Fruit fly (Drosophila melanogaster) whole organism, embryonic: ENCODE measurements around the gene CG16798.
A peak's percentile ranks its signal among the peaks of the same experiment; 100 is the strongest.

ENCODE experiments used
- Aef1 ChIP-seq: fragments of 200-800 bp; sonication (Bioruptor generic); IDR thresholded peaks from 3 replicates; pipeline ENCODE4 v1.3.6; 2022; ENCODE audit warnings: missing biosample characterization, missing genetic modification characterization
- Awh ChIP-seq: fragments of 200-800 bp; sonication (Bioruptor generic); IDR thresholded peaks from 2 replicates; pipeline ENCODE4, ENCODE4 v1.3.6; 2022; ENCODE audit warnings: missing biosample characterization, missing genetic modification characterization
- CG10267 ChIP-seq: fragments of 200-800 bp; sonication (Bioruptor generic); optimal IDR thresholded peaks from 2 replicates; lab custom pipeline; 2018; ENCODE audit warnings: missing biosample characterization, mild to moderate bottlenecking, missing genetic modification characterization, moderate library complexity
- CG10274 ChIP-seq: fragments of 200-800 bp; sonication (Bioruptor generic); optimal IDR thresholded peaks from 3 replicates; lab custom pipeline; 2017; ENCODE audit warnings: missing biosample characterization, mild to moderate bottlenecking, missing genetic modification characterization
- CG10321 ChIP-seq: fragments of 200-800 bp; sonication (Bioruptor generic); IDR thresholded peaks from 2 replicates; pipeline ENCODE4 v1.3.6; 2022; ENCODE audit warnings: missing biosample characterization, missing genetic modification characterization
- CG10431 ChIP-seq: fragments of 200-800 bp; sonication (Bioruptor generic); optimal IDR thresholded peaks from 3 replicates; lab custom pipeline; 2018; ENCODE audit warnings: missing biosample characterization, mild to moderate bottlenecking, missing genetic modification characterization
- CG12104 ChIP-seq: fragments of 200-800 bp; sonication (Bioruptor generic); optimal IDR thresholded peaks from 3 replicates; lab custom pipeline; 2016; ENCODE audit warnings: missing biosample characterization, missing genetic modification characterization
- CG13894 ChIP-seq: fragments of 200-800 bp; sonication (Bioruptor generic); optimal IDR thresholded peaks from 3 replicates; lab custom pipeline; 2018; ENCODE audit warnings: missing biosample characterization, mild to moderate bottlenecking, missing genetic modification characterization, moderate library complexity
- CG14014 ChIP-seq: fragments of 200-800 bp; sonication (Bioruptor generic); IDR thresholded peaks from 2 replicates; pipeline ENCODE4 v1.3.6; 2022; ENCODE audit warnings: missing biosample characterization, missing genetic modification characterization
- CG18599 ChIP-seq: fragments of 200-800 bp; sonication (Bioruptor generic); optimal IDR thresholded peaks from 3 replicates; lab custom pipeline; 2017; ENCODE audit warnings: missing biosample characterization, missing genetic modification characterization, mild to moderate bottlenecking, moderate library complexity, missing genetic modification reagents
- CG2678 ChIP-seq: fragments of 200-800 bp; sonication (Bioruptor generic); optimal IDR thresholded peaks from 3 replicates; lab custom pipeline; 2019; ENCODE audit warnings: missing biosample characterization, mild to moderate bottlenecking, missing genetic modification characterization, moderate library complexity
- CG2889 ChIP-seq: fragments of 200-800 bp; sonication (Bioruptor generic); IDR thresholded peaks from 3 replicates; pipeline ENCODE4 v1.3.6; 2022; ENCODE audit warnings: missing biosample characterization, missing genetic modification characterization
- CG32772 ChIP-seq: fragments of 200-800 bp; sonication (Bioruptor generic); IDR thresholded peaks from 2 replicates; pipeline ENCODE4 v1.3.6; 2022; ENCODE audit warnings: missing biosample characterization, missing genetic modification characterization
- CG34422 ChIP-seq: fragments of 200-800 bp; sonication (Bioruptor generic); IDR thresholded peaks from 3 replicates; pipeline ENCODE4 v1.3.6; 2022; ENCODE audit warnings: missing biosample characterization, missing genetic modification characterization
- CG3995 ChIP-seq: fragments of 200-800 bp; sonication (Bioruptor generic); optimal IDR thresholded peaks from 3 replicates; lab custom pipeline; 2016; ENCODE audit warnings: missing biosample characterization, missing genetic modification characterization
- CG43689 ChIP-seq: fragments of 200-800 bp; sonication (Bioruptor generic); IDR thresholded peaks from 2 replicates; pipeline ENCODE4 v1.3.6; 2022; ENCODE audit warnings: missing biosample characterization, missing genetic modification characterization
- CG5245 ChIP-seq: fragments of 200-800 bp; sonication (Bioruptor generic); optimal IDR thresholded peaks from 3 replicates; lab custom pipeline; 2016; ENCODE audit warnings: missing biosample characterization, missing genetic modification characterization
- CG7963 ChIP-seq: fragments of 200-800 bp; sonication (Bioruptor generic); IDR thresholded peaks from 3 replicates; pipeline ENCODE4 v1.3.6; 2022; ENCODE audit warnings: missing biosample characterization, missing genetic modification characterization; ENCODE audit not compliant: partially characterized antibody
- CG8290 ChIP-seq, 3 experiments: fragments of 200-800 bp; sonication (Bioruptor generic); optimal IDR thresholded peaks; 2 replicates each; lab custom pipeline; 2016 to 2019; ENCODE audit warnings: missing biosample characterization in 3 of 3, missing genetic modification characterization in 3 of 3, mild to moderate bottlenecking in 2 of 3, moderate library complexity in 1 of 3
- CG8388 ChIP-seq: fragments of 200-800 bp; sonication (Bioruptor generic); optimal IDR thresholded peaks from 2 replicates; lab custom pipeline; 2019; ENCODE audit warnings: missing biosample characterization, mild to moderate bottlenecking, missing genetic modification characterization, moderate library complexity
- CG8765 ChIP-seq: fragments of 200-800 bp; sonication (Bioruptor generic); IDR thresholded peaks from 2 replicates; pipeline ENCODE4 v1.3.6; 2022; ENCODE audit warnings: missing biosample characterization, missing genetic modification characterization
- CG9797 ChIP-seq: fragments of 200-800 bp; sonication (Bioruptor generic); optimal IDR thresholded peaks from 3 replicates; lab custom pipeline; 2018; ENCODE audit warnings: missing biosample characterization, mild to moderate bottlenecking, missing genetic modification characterization
- Dp ChIP-seq: fragments of 200-800 bp; sonication (Bioruptor generic); optimal IDR thresholded peaks from 2 replicates; lab custom pipeline; 2018; ENCODE audit warnings: missing biosample characterization, mild to moderate bottlenecking, missing genetic modification characterization, moderate library complexity
- E2f1 ChIP-seq: fragments of 200-800 bp; sonication (Bioruptor generic); IDR thresholded peaks from 2 replicates; pipeline ENCODE4 v1.3.6; 2022; ENCODE audit warnings: missing biosample characterization, missing genetic modification characterization
- Ets97D ChIP-seq: fragments of 200-800 bp; sonication (Bioruptor generic); optimal IDR thresholded peaks from 3 replicates; lab custom pipeline; 2016; ENCODE audit warnings: missing biosample characterization, missing genetic modification characterization
- Fer1 ChIP-seq: fragments of 200-800 bp; sonication (Bioruptor generic); optimal IDR thresholded peaks from 2 replicates; lab custom pipeline; 2017; ENCODE audit warnings: missing biosample characterization, mild to moderate bottlenecking, missing genetic modification characterization
- HLH4C ChIP-seq: fragments of 200-800 bp; sonication (Bioruptor generic); IDR thresholded peaks from 3 replicates; pipeline ENCODE4 v1.3.6; 2022; ENCODE audit warnings: missing biosample characterization, missing genetic modification characterization; ENCODE audit not compliant: partially characterized antibody
- Hr3 ChIP-seq: fragments of 200-800 bp; sonication (Bioruptor generic); optimal IDR thresholded peaks from 3 replicates; lab custom pipeline; 2016; ENCODE audit warnings: missing biosample characterization, missing genetic modification characterization
- Hr51 ChIP-seq, 2 experiments: fragments of 200-800 bp; sonication (Bioruptor generic); optimal IDR thresholded peaks; 2 replicates in 1 of 2; 3 replicates in 1 of 2; lab custom pipeline; 2016 to 2018; ENCODE audit warnings: missing biosample characterization in 2 of 2, missing genetic modification characterization in 2 of 2, mild to moderate bottlenecking in 1 of 2, moderate library complexity in 1 of 2
- Hsf ChIP-seq: fragments of 200-800 bp; sonication (Bioruptor generic); optimal IDR thresholded peaks from 3 replicates; lab custom pipeline; 2016; ENCODE audit warnings: missing biosample characterization, missing genetic modification characterization
- Lhr ChIP-seq: fragments of 200-800 bp; sonication (Bioruptor generic); optimal IDR thresholded peaks from 3 replicates; lab custom pipeline; 2017; ENCODE audit warnings: mild to moderate bottlenecking, missing biosample characterization, missing genetic modification reagents, missing genetic modification characterization
- Max ChIP-seq: fragments of 200-800 bp; sonication (Bioruptor generic); optimal IDR thresholded peaks from 2 replicates; lab custom pipeline; 2016; ENCODE audit warnings: missing biosample characterization, mild to moderate bottlenecking, missing genetic modification characterization
- Rfx ChIP-seq: fragments of 200-800 bp; sonication (Bioruptor generic); IDR thresholded peaks from 2 replicates; pipeline ENCODE4 v1.3.6; 2022; ENCODE audit warnings: missing biosample characterization, missing genetic modification characterization
- Ssrp ChIP-seq: fragments of 200-800 bp; sonication (Bioruptor generic); optimal IDR thresholded peaks from 2 replicates; lab custom pipeline; 2018; ENCODE audit warnings: missing biosample characterization, mild to moderate bottlenecking, missing genetic modification characterization, moderate library complexity
- amos ChIP-seq: fragments of 200-800 bp; sonication (Bioruptor generic); IDR thresholded peaks from 2 replicates; pipeline ENCODE4 v1.3.6; 2022; ENCODE audit warnings: missing biosample characterization, missing genetic modification characterization; ENCODE audit not compliant: partially characterized antibody
- croc ChIP-seq: fragments of 200-800 bp; sonication (Bioruptor generic); conservative IDR thresholded peaks from 3 replicates; pipeline ENCODE4 v1.3.6; 2022; ENCODE audit warnings: missing biosample characterization, missing genetic modification characterization
- disco-r ChIP-seq: fragments of 200-800 bp; sonication (Bioruptor generic); optimal IDR thresholded peaks from 2 replicates; lab custom pipeline; 2016; ENCODE audit warnings: missing biosample characterization, missing genetic modification characterization
- dm ChIP-seq: fragments of 200-800 bp; sonication (Bioruptor generic); optimal IDR thresholded peaks from 3 replicates; lab custom pipeline; 2016; ENCODE audit warnings: missing biosample characterization, missing genetic modification characterization
- dmrt11E ChIP-seq: fragments of 200-800 bp; sonication (Bioruptor generic); optimal IDR thresholded peaks from 3 replicates; lab custom pipeline; 2018; ENCODE audit warnings: missing biosample characterization, mild to moderate bottlenecking, missing genetic modification characterization, moderate library complexity
- hkb ChIP-seq, 2 experiments: fragments of 200-800 bp in 1 of 2; fragments of >200 bp in 1 of 2; sonication (Bioruptor generic) in 1 of 2; IDR thresholded peaks in 1 of 2; optimal IDR thresholded peaks in 1 of 2; 2 replicates each; pipeline versions ENCODE4 v1.3.6 to Lab custom; 2017 to 2022; ENCODE audit warnings: missing biosample characterization in 1 of 2, missing genetic modification characterization in 1 of 2
- pros ChIP-seq: fragments of 200-800 bp; sonication (Bioruptor generic); optimal IDR thresholded peaks from 3 replicates; lab custom pipeline; 2019; ENCODE audit warnings: missing biosample characterization, mild to moderate bottlenecking, missing genetic modification characterization, moderate library complexity
- ro ChIP-seq: fragments of 200-800 bp; sonication (Bioruptor generic); IDR thresholded peaks from 2 replicates; pipeline ENCODE4 v1.3.6; 2022; ENCODE audit warnings: missing biosample characterization, missing genetic modification characterization
- sqz ChIP-seq: fragments of 200-800 bp; sonication (Bioruptor generic); optimal IDR thresholded peaks from 3 replicates; lab custom pipeline; 2018; ENCODE audit warnings: missing biosample characterization, mild to moderate bottlenecking, missing genetic modification characterization
- trem ChIP-seq: fragments of 200-800 bp; optimal IDR thresholded peaks from 3 replicates; lab custom pipeline; 2019; ENCODE audit warnings: missing biosample characterization, mild to moderate bottlenecking, missing genetic modification characterization, moderate library complexity
- usp ChIP-seq: fragments of >200 bp; optimal IDR thresholded peaks from 2 replicates; lab custom pipeline; 2017; ENCODE audit warnings: missing biosample characterization, missing genetic modification characterization
- wdn ChIP-seq: fragments of 200-800 bp; sonication (Bioruptor generic); IDR thresholded peaks from 2 replicates; pipeline ENCODE4 v1.3.6; 2022; ENCODE audit warnings: missing biosample characterization, missing genetic modification characterization
- zf30C ChIP-seq: fragments of 200-800 bp; sonication (Bioruptor generic); optimal IDR thresholded peaks from 3 replicates; lab custom pipeline; 2018; ENCODE audit warnings: missing biosample characterization, mild to moderate bottlenecking, missing genetic modification characterization

Gene CG16798

DNA sequence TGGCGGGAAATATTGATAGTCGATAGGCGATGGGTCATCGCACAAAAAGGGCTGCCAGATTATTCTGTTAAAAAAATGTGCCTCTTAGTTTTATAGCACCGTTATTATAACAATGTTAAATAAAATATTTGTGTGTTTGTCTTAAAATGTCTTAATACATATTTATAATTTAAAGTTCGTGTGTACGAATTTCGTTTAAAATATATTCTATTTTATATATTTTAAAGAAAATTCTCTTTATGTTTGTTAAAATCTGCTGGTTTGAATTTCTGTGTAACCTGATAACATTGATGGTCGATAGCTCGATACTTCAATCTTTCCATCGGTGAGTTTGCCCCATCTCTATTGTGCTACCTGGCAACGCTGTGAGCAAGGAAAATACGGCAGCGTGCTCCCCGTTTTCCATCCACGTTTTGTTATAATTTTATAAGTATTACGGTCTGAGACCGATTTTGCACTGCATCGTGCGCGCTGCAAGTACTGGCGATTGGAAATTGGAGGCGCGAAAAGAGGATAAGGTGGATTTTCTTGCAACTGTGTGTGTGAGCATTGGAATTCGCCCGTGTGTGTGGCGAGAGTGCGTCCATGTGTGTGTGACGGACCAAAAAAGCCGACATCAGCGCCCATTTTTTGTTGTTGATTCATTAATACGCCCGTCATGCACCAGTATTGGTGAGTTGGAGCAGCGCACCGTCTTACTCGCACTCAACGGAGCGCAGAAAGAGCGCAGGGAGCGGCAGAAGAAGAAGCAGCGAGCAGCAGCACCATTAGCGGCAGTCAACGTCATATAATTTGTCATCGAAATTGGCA lies 34.8 kb upstream of the CG16798 start, which contains the start of the genes CG10949 and Arpc2 (continued):
- TF ChIP-seq wdn (GFP tag; lab: Robert Waterston, UW) (no peak), Hsf (no peak), Aef1 (GFP tag; lab: Robert Waterston, UW) (0 out of 3 replicates have a peak, but pooled peaks have one; percentile 10), zf30C (GFP tag; lab: Kevin White, UChicago) (peak; percentile 18), dmrt11E (tag; lab: Kevin White, UChicago) (peak; percentile 58), CG32772 (peak; percentile 33; the same call in 1 of the 2 replicates), Lhr (peak; percentile 67), CG43689 (GFP tag; lab: Robert Waterston, UW) (no peak), disco-r (GFP tag; lab: Kevin White, UChicago) (no peak), hkb (optimal IDR thresholded peaks at IDR 0.05; lab: Kevin White, UChicago) (no peak), hkb (GFP tag; IDR thresholded peaks at IDR 0.05; lab: Robert Waterston, UW) (no peak), CG8290 (GFP tag; optimal IDR thresholded peaks at IDR 0.05; lab: Kevin White, UChicago) (no peak), CG8290 (tag; optimal IDR thresholded peaks at IDR 0.05; lab: Kevin White, UChicago) (peak in 1 of 2 experiments; percentile 6), pros (GFP tag; lab: Kevin White, UChicago) (peak; percentile 58), Hr51 (GFP tag; optimal IDR thresholded peaks at IDR 0.05; lab: Kevin White, UChicago) (peak in 1 of 2 experiments; percentile 68), CG14014 (no peak), CG10274 (no peak), Dp (GFP tag; lab: Kevin White, UChicago) (peak; percentile 69), HLH4C (GFP tag; lab: Robert Waterston, UW) (peak; percentile 28; the same call in 2 of the 3 replicates), CG18599 (GFP tag; lab: Kevin White, UChicago) (peak; percentile 53), Ets97D (GFP tag; lab: Kevin White, UChicago) (peak; percentile 16), Max (GFP tag; lab: Kevin White, UChicago) (peak; percentile 38), ro (no peak), Ssrp (peak; percentile 31), Fer1 (GFP tag; lab: Kevin White, UChicago) (peak; percentile 21), trem (tag; lab: Kevin White, UChicago) (peak; percentile 71), CG2678 (tag; lab: Kevin White, UChicago) (peak; percentile 74), CG7963 (GFP tag; lab: Robert Waterston, UW) (peak; percentile 52; the same call in 1 of the 3 replicates), sqz (GFP tag; lab: Kevin White, UChicago) (peak; percentile 9), dm (GFP tag; lab: Kevin White, UChicago) (peak; percentile 83), CG10321 (0 out of 2 replicates have a peak, but pooled peaks have one; percentile 30), CG10267 (tag; lab: Kevin White, UChicago) (peak; percentile 66), CG9797 (GFP tag; lab: Kevin White, UChicago) (peak; percentile 30), CG5245 (no peak), Awh (GFP tag; lab: Robert Waterston, UW) (no peak), croc (GFP tag; lab: Robert Waterston, UW) (0 out of 3 replicates have a peak, but pooled peaks have one; percentile 17), Rfx (GFP tag; lab: Robert Waterston, UW) (peak; percentile 34; the same call in 1 of the 2 replicates), CG2889 (GFP tag; lab: Robert Waterston, UW) (0 out of 3 replicates have a peak, but pooled peaks have one; percentile 17), CG13894 (peak; percentile 27), usp (GFP tag; lab: Kevin White, UChicago) (no peak), CG3995 (peak; percentile 62), CG8388 (GFP tag; lab: Kevin White, UChicago) (peak; percentile 29), CG10431 (GFP tag; lab: Kevin White, UChicago) (no peak), CG8765 (GFP tag; lab: Robert Waterston, UW) (no peak), Hr3 (GFP tag; lab: Kevin White, UChicago) (peak; percentile 70), E2f1 (GFP tag; lab: Robert Waterston, UW) (peak; percentile 48; the same call in 1 of the 2 replicates), amos (GFP tag; lab: Robert Waterston, UW) (peak; percentile 73), CG34422 (peak; percentile 73; the same call in 2 of the 3 replicates), CG12104 (GFP tag; lab: Kevin White, UChicago) (no peak)
